Worm (Caenorhabditis elegans) whole organism, early embryonic: ENCODE results near the gene dpy-8.

Experiments
- B0310.2 ChIP-seq: sonication (generic microtip); optimal IDR thresholded peaks from 2 replicates; lab custom pipeline; 2016; ENCODE audit warnings: mild to moderate bottlenecking, missing genetic modification characterization, missing compliant biosample characterization
- F13C5.2 ChIP-seq: sonication (generic microtip); optimal IDR thresholded peaks from 2 replicates; lab custom pipeline; 2017; ENCODE audit warnings: mild to moderate bottlenecking, missing genetic modification characterization, inconsistent platforms, missing compliant biosample characterization
- aly-1 ChIP-seq: sonication (generic microtip); optimal IDR thresholded peaks from 2 replicates; lab custom pipeline; 2016; ENCODE audit warnings: missing genetic modification characterization, missing compliant biosample characterization
- ama-1 ChIP-seq: fragments of 150-350 bp; optimal IDR thresholded peaks from 2 replicates; lab custom pipeline; 2014
- ceh-13 ChIP-seq: fragments of 200-800 bp; sonication (Bioruptor generic); optimal IDR thresholded peaks from 2 replicates; lab custom pipeline; 2018; ENCODE audit warnings: mild to moderate bottlenecking, missing genetic modification characterization, missing compliant biosample characterization
- ceh-36 ChIP-seq: sonication (generic microtip); optimal IDR thresholded peaks from 2 replicates; lab custom pipeline; 2016; ENCODE audit warnings: missing genetic modification characterization, inconsistent platforms, missing compliant biosample characterization
- ets-7 ChIP-seq: sonication (generic microtip); optimal IDR thresholded peaks from 2 replicates; lab custom pipeline; 2016; ENCODE audit warnings: missing genotype, missing genetic modification characterization, missing compliant biosample characterization
- flt-1 ChIP-seq: fragments of 200-800 bp; sonication (Bioruptor generic); IDR thresholded peaks from 2 replicates; pipeline ENCODE4 v1.3.6; 2022; ENCODE audit warnings: missing genetic modification characterization, missing compliant biosample characterization
- hmbx-1 ChIP-seq: sonication (generic microtip); optimal IDR thresholded peaks from 2 replicates; lab custom pipeline; 2016; ENCODE audit warnings: mild to moderate bottlenecking, missing genetic modification characterization, missing compliant biosample characterization
- hmg-4 ChIP-seq: fragments of 200-800 bp; sonication (Bioruptor generic); optimal IDR thresholded peaks from 2 replicates; lab custom pipeline; 2018; ENCODE audit warnings: mild to moderate bottlenecking, missing genetic modification characterization, missing compliant biosample characterization
- hnd-1 ChIP-seq: sonication (generic microtip); optimal IDR thresholded peaks from 2 replicates; lab custom pipeline; 2016; ENCODE audit warnings: missing genetic modification characterization, missing compliant biosample characterization
- pes-1 ChIP-seq: fragments of 200-800 bp; sonication (Bioruptor generic); IDR thresholded peaks from 2 replicates; pipeline ENCODE4 v1.3.6; 2022; ENCODE audit warnings: missing genetic modification reagents, missing genetic modification characterization, missing compliant biosample characterization
- scrt-1 ChIP-seq: fragments of 200-800 bp; sonication (Bioruptor generic); IDR thresholded peaks from 2 replicates; pipeline ENCODE4 v1.3.6; 2022; ENCODE audit warnings: missing genetic modification characterization, missing compliant biosample characterization
- sea-1 ChIP-seq: fragments of 200-800 bp; sonication (Bioruptor generic); conservative IDR thresholded peaks from 2 replicates; pipeline ENCODE4 v1.3.6; 2022; ENCODE audit warnings: missing genetic modification characterization, missing compliant biosample characterization
- tbx-11 ChIP-seq: fragments of 200-800 bp; sonication (Bioruptor generic); IDR thresholded peaks from 2 replicates; pipeline ENCODE4 v1.3.6; 2022; ENCODE audit warnings: missing genetic modification characterization, missing compliant biosample characterization
- tbx-37 ChIP-seq: fragments of 200-800 bp; sonication (Bioruptor generic); conservative IDR thresholded peaks from 2 replicates; pipeline ENCODE4 v1.3.6; 2022; ENCODE audit warnings: missing genetic modification reagents, missing genetic modification characterization, missing compliant biosample characterization
- tra-4 ChIP-seq: sonication (generic microtip); optimal IDR thresholded peaks from 2 replicates; lab custom pipeline; 2017; ENCODE audit warnings: missing genetic modification characterization, missing compliant biosample characterization

The dpy-8 gene

ce11 chrX:5103422-5103821 lies 46.9 kb downstream of the dpy-8 start:
- TF ChIP-seq pes-1 (GFP tag; lab: Robert Waterston, UW) (no peak), F13C5.2 (no peak), tra-4 (no peak), ceh-13 (no peak), B0310.2 (tag; lab: Kevin White, UChicago) (no peak), tbx-11 (GFP tag; lab: Robert Waterston, UW) (no peak)

- TF ChIP-seq tbx-11 (GFP tag; lab: Robert Waterston, UW) = no peak
- no peak for TF ChIP-seq hnd-1
- TF ChIP-seq ets-7 = no peak
- no peak for TF ChIP-seq scrt-1 (GFP tag; lab: Robert Waterston, UW)
- TF ChIP-seq ceh-36 (tag; lab: Kevin White, UChicago) = no peak
- no peak for TF ChIP-seq tra-4
- no peak for TF ChIP-seq tbx-37 (GFP tag; lab: Robert Waterston, UW)
- TF ChIP-seq ama-1 = no peak
- no peak for TF ChIP-seq F13C5.2
- TF ChIP-seq ceh-13 = no peak
- no peak for TF ChIP-seq pes-1 (GFP tag; lab: Robert Waterston, UW)
- no peak for TF ChIP-seq aly-1 (tag; lab: Kevin White, UChicago)
- no peak for TF ChIP-seq hmg-4 (GFP tag; lab: Kevin White, UChicago)
- no peak for TF ChIP-seq flt-1
Observed at ce11 chrX:5102338-5102737, 47.9 kb downstream of the dpy-8 start.

- no peak for TF ChIP-seq flt-1
- no peak for TF ChIP-seq ceh-36 (tag; lab: Kevin White, UChicago)
- no peak for TF ChIP-seq hnd-1
- TF ChIP-seq scrt-1 (GFP tag; lab: Robert Waterston, UW) = no peak
- no peak for TF ChIP-seq tbx-11 (GFP tag; lab: Robert Waterston, UW)
- no peak for TF ChIP-seq tbx-37 (GFP tag; lab: Robert Waterston, UW)
- no peak for TF ChIP-seq aly-1 (tag; lab: Kevin White, UChicago)
Observed at ce11 chrX:5100738-5101379, 49.4 kb downstream of the dpy-8 start, which contains the start of gene vit-2. vit-2 (plus strand) TSS chrX:5101042.

- TF ChIP-seq hnd-1 (no peak), ceh-36 (tag; lab: Kevin White, UChicago) (no peak), hmbx-1 (tag; lab: Kevin White, UChicago) (no peak), sea-1 (GFP tag; lab: Robert Waterston, UW) (no peak), ama-1 (no peak), tra-4 (no peak), pes-1 (GFP tag; lab: Robert Waterston, UW) (no peak), flt-1 (no peak), scrt-1 (GFP tag; lab: Robert Waterston, UW) (no peak), B0310.2 (tag; lab: Kevin White, UChicago) (no peak), tbx-37 (GFP tag; lab: Robert Waterston, UW) (no peak), F13C5.2 (no peak), aly-1 (tag; lab: Kevin White, UChicago) (no peak), tbx-11 (GFP tag; lab: Robert Waterston, UW) (no peak)
Observed at ce11 chrX:5098935-5099334, 51.3 kb downstream of the dpy-8 start.
